Fruit fly (Drosophila melanogaster) whole organism, adult: ENCODE data around the gene LManII.
A peak's percentile ranks its signal among the peaks of the same experiment; 100 is the strongest.

ENCODE experiments used
- CG12768 ChIP-seq: fragments of 200-800 bp; sonication (Bioruptor generic); optimal IDR thresholded peaks from 2 replicates; lab custom pipeline; 2017; ENCODE audit warnings: missing biosample characterization, missing genetic modification characterization, mild to moderate bottlenecking, moderate library complexity, missing genetic modification reagents
- CG1620 ChIP-seq: fragments of 200-800 bp; sonication (Bioruptor generic); optimal IDR thresholded peaks from 2 replicates; lab custom pipeline; 2016; ENCODE audit warnings: missing biosample characterization, missing genetic modification characterization
- CG7045 ChIP-seq: fragments of 200-800 bp; sonication (Bioruptor generic); optimal IDR thresholded peaks from 2 replicates; lab custom pipeline; 2017; ENCODE audit warnings: missing biosample characterization, mild to moderate bottlenecking, missing genetic modification characterization
- Crg-1 ChIP-seq: fragments of 200-800 bp; sonication (Bioruptor generic); optimal IDR thresholded peaks from 2 replicates; lab custom pipeline; 2016; ENCODE audit warnings: missing biosample characterization, missing genetic modification characterization
- Mnt ChIP-seq: fragments of 200-800 bp; sonication (Bioruptor generic); optimal IDR thresholded peaks from 2 replicates; lab custom pipeline; 2016; ENCODE audit warnings: missing biosample characterization, mild to moderate bottlenecking, missing genetic modification characterization
- cnc ChIP-seq, 2 experiments: fragments of >200 bp; optimal IDR thresholded peaks; 2 replicates each; lab custom pipeline; 2017
- kay ChIP-seq: fragments of 200-800 bp; sonication (Bioruptor generic); peaks from one replicate; lab custom pipeline; 2016; ENCODE audit warnings: missing biosample characterization, missing genetic modification characterization, borderline replicate concordance

dm6 chr2L:10428528-10428927 lies 28.9 kb upstream of the LManII start, which contains the start of gene CG5188:
- TF ChIP-seq CG12768 (no peak), Mnt (GFP tag; lab: Kevin White, UChicago) (peak; percentile 30), kay (GFP tag; lab: Kevin White, UChicago) (no peak), Crg-1 (GFP tag; lab: Kevin White, UChicago) (no peak), CG7045 (GFP tag; lab: Kevin White, UChicago) (peak; percentile 10), cnc (optimal IDR thresholded peaks at IDR 0.05; lab: Kevin White, UChicago) (no peak), CG1620 (GFP tag; lab: Kevin White, UChicago) (no peak)
